Fruit fly (Drosophila melanogaster) whole organism, embryonic: Measurements from ENCODE around the gene CG9173.

Experiments used
- CG16779 ChIP-seq: fragments of 200-800 bp; sonication (Bioruptor generic); IDR thresholded peaks from 2 replicates; pipeline ENCODE4 v1.3.6; 2022; ENCODE audit warnings: missing biosample characterization, missing genetic modification characterization
- Oaz ChIP-seq: fragments of 200-800 bp; sonication (Bioruptor generic); IDR thresholded peaks from 2 replicates; pipeline ENCODE4 v1.3.6; 2022; ENCODE audit warnings: missing biosample characterization, missing genetic modification characterization

DNA sequence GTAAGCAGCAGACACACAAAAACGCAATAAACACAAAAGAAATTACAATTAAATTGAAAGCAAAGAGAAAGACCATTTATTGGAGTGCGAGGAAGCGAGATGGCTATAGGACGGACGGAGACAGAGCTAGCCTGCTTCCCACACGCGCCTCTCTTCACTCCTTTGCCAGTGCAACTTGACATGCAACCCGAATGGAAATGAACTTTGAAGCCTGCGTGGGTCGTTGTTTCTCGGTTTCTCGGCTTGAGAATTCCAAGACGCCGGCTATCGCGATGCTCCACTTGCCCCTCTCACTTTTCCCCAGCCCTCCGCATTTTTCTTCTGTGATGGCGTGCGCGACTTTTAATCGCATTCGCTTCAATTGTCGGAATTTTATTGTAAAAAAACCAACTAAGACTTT, 42.3 kb downstream of the CG9173 start:
- TF ChIP-seq CG16779, result no peak
- TF ChIP-seq Oaz, result no peak
